Fruit fly (Drosophila melanogaster): Measurements from ENCODE around the gene mei-218.

dm6 chrX:17087575-17087974 is 55.2 kb downstream of the mei-218 start, which contains the start of gene CG8945:
- TF ChIP-seq CTCF (optimal IDR thresholded peaks at IDR 0.05) (no peak), CG8478 (optimal IDR thresholded peaks at IDR 0.05) (no peak)

All from S2 (cell line).